Fruit fly (Drosophila melanogaster) whole organism, embryonic: ENCODE results near the gene L2HGDH.

Experiments used
- Ada2b ChIP-seq: fragments of 200-800 bp; sonication (Bioruptor generic); IDR thresholded peaks from 2 replicates; pipeline ENCODE4 v1.3.6; 2022; ENCODE audit warnings: missing biosample characterization, missing genetic modification characterization
- CG10147 ChIP-seq: fragments of 200-800 bp; sonication (Bioruptor generic); optimal IDR thresholded peaks from 2 replicates; lab custom pipeline; 2019; ENCODE audit warnings: missing biosample characterization, mild to moderate bottlenecking, missing genetic modification characterization, moderate library complexity
- CG12744 ChIP-seq: fragments of 200-800 bp; sonication (Bioruptor generic); optimal IDR thresholded peaks from 2 replicates; lab custom pipeline; 2016; ENCODE audit warnings: missing biosample characterization, missing genetic modification characterization
- CG13287 ChIP-seq: fragments of 200-800 bp; sonication (Bioruptor generic); IDR thresholded peaks from 2 replicates; pipeline ENCODE4 v1.3.6; 2022; ENCODE audit warnings: missing biosample characterization, missing genetic modification characterization; ENCODE audit not compliant: partially characterized antibody
- CG15073 ChIP-seq: fragments of 200-800 bp; sonication (Bioruptor generic); optimal IDR thresholded peaks from 2 replicates; lab custom pipeline; 2016; ENCODE audit warnings: missing biosample characterization, missing genetic modification characterization
- CG1603 ChIP-seq: fragments of 200-800 bp; sonication (Bioruptor generic); optimal IDR thresholded peaks from 2 replicates; lab custom pipeline; 2019; ENCODE audit warnings: missing biosample characterization, mild to moderate bottlenecking, missing genetic modification characterization, moderate library complexity
- CG17328 ChIP-seq: fragments of 200-800 bp; sonication (Bioruptor generic); IDR thresholded peaks from 2 replicates; pipeline ENCODE4 v1.3.6; 2022; ENCODE audit warnings: missing biosample characterization, missing genetic modification characterization
- CG17359 ChIP-seq: fragments of 200-800 bp; sonication (Bioruptor generic); optimal IDR thresholded peaks from 3 replicates; lab custom pipeline; 2018; ENCODE audit warnings: missing biosample characterization, mild to moderate bottlenecking, missing genetic modification characterization, moderate library complexity
- CG17829 ChIP-seq: fragments of 200-800 bp; optimal IDR thresholded peaks from 2 replicates; lab custom pipeline; 2019; ENCODE audit warnings: missing biosample characterization, mild to moderate bottlenecking, missing genetic modification characterization, moderate library complexity
- CG17912 ChIP-seq: fragments of 200-800 bp; sonication (Bioruptor generic); optimal IDR thresholded peaks from 2 replicates; lab custom pipeline; 2018; ENCODE audit warnings: missing biosample characterization, mild to moderate bottlenecking, missing genetic modification characterization
- CG18262 ChIP-seq: fragments of 200-800 bp; optimal IDR thresholded peaks from 3 replicates; lab custom pipeline; 2019; ENCODE audit warnings: missing biosample characterization, mild to moderate bottlenecking, missing genetic modification characterization, moderate library complexity
- CG30431 ChIP-seq: fragments of 200-800 bp; sonication (Bioruptor generic); optimal IDR thresholded peaks from 2 replicates; lab custom pipeline; 2017; ENCODE audit warnings: missing biosample characterization, missing genetic modification characterization
- CG32767 ChIP-seq: fragments of 200-800 bp; sonication (Bioruptor generic); IDR thresholded peaks from 2 replicates; pipeline ENCODE4 v1.3.6; 2022; ENCODE audit warnings: missing biosample characterization, missing genetic modification characterization
- CG34422 ChIP-seq: fragments of 200-800 bp; sonication (Bioruptor generic); IDR thresholded peaks from 3 replicates; pipeline ENCODE4 v1.3.6; 2022; ENCODE audit warnings: missing biosample characterization, missing genetic modification characterization
- CG3726 ChIP-seq: fragments of 200-800 bp; sonication (Bioruptor generic); IDR thresholded peaks from 3 replicates; pipeline ENCODE4, ENCODE4 v1.3.6; 2022; ENCODE audit warnings: missing biosample characterization, missing genetic modification characterization
- CG3995 ChIP-seq: fragments of 200-800 bp; sonication (Bioruptor generic); optimal IDR thresholded peaks from 3 replicates; lab custom pipeline; 2016; ENCODE audit warnings: missing biosample characterization, missing genetic modification characterization
- CG43689 ChIP-seq: fragments of 200-800 bp; sonication (Bioruptor generic); IDR thresholded peaks from 2 replicates; pipeline ENCODE4 v1.3.6; 2022; ENCODE audit warnings: missing biosample characterization, missing genetic modification characterization
- CG6765 ChIP-seq: fragments of 200-800 bp; sonication (Bioruptor generic); optimal IDR thresholded peaks from 3 replicates; lab custom pipeline; 2017; ENCODE audit warnings: missing biosample characterization, mild to moderate bottlenecking, missing genetic modification characterization
- CG7556 ChIP-seq: fragments of 200-800 bp; sonication (Bioruptor generic); optimal IDR thresholded peaks from 2 replicates; lab custom pipeline; 2017; ENCODE audit warnings: missing biosample characterization, mild to moderate bottlenecking, missing genetic modification characterization
- CG8944 ChIP-seq: fragments of 200-800 bp; sonication (Bioruptor generic); optimal IDR thresholded peaks from 3 replicates; lab custom pipeline; 2016; ENCODE audit warnings: missing biosample characterization, missing genetic modification characterization
- CG9609 ChIP-seq: fragments of 200-800 bp; sonication (Bioruptor generic); optimal IDR thresholded peaks from 3 replicates; lab custom pipeline; 2016; ENCODE audit warnings: missing biosample characterization, missing genetic modification characterization
- Dip3 ChIP-seq: fragments of 200-800 bp; sonication (Bioruptor generic); optimal IDR thresholded peaks from 3 replicates; lab custom pipeline; 2016; ENCODE audit warnings: missing biosample characterization, missing genetic modification characterization
- Dll ChIP-seq: fragments of 200-800 bp; sonication (Bioruptor generic); IDR thresholded peaks from 4 replicates; pipeline ENCODE4 v1.3.6; 2022; ENCODE audit warnings: missing biosample characterization, missing genetic modification characterization; ENCODE audit not compliant: partially characterized antibody
- E2f1 ChIP-seq: fragments of 200-800 bp; sonication (Bioruptor generic); IDR thresholded peaks from 2 replicates; pipeline ENCODE4 v1.3.6; 2022; ENCODE audit warnings: missing biosample characterization, missing genetic modification characterization
- Fer3 ChIP-seq: fragments of 200-800 bp; sonication (Bioruptor generic); optimal IDR thresholded peaks from 2 replicates; lab custom pipeline; 2018; ENCODE audit warnings: missing biosample characterization, mild to moderate bottlenecking, missing genetic modification characterization, moderate library complexity
- Kr ChIP-seq: fragments of 200-800 bp; sonication (Bioruptor generic); optimal IDR thresholded peaks from 2 replicates; lab custom pipeline; 2017; ENCODE audit warnings: missing biosample characterization, mild to moderate bottlenecking, missing genetic modification characterization
- Max ChIP-seq: fragments of 200-800 bp; sonication (Bioruptor generic); optimal IDR thresholded peaks from 2 replicates; lab custom pipeline; 2016; ENCODE audit warnings: missing biosample characterization, mild to moderate bottlenecking, missing genetic modification characterization
- Med ChIP-seq: fragments of 200-800 bp; sonication (Bioruptor generic); peaks from one replicate; lab custom pipeline; 2016; ENCODE audit warnings: missing biosample characterization, missing genetic modification characterization, mild to moderate bottlenecking, inconsistent platforms, moderate library complexity
- NC2β ChIP-seq: fragments of 200-800 bp; sonication (Bioruptor generic); optimal IDR thresholded peaks from 2 replicates; lab custom pipeline; 2016; ENCODE audit warnings: missing biosample characterization, missing genetic modification characterization
- Nf-YB ChIP-seq: fragments of 200-800 bp; sonication (Bioruptor generic); optimal IDR thresholded peaks from 3 replicates; lab custom pipeline; 2019; ENCODE audit warnings: missing biosample characterization, mild to moderate bottlenecking, missing genetic modification characterization, moderate library complexity
- PHDP ChIP-seq: fragments of 200-800 bp; sonication (Bioruptor generic); optimal IDR thresholded peaks from 3 replicates; lab custom pipeline; 2018; ENCODE audit warnings: missing biosample characterization, mild to moderate bottlenecking, missing genetic modification characterization, moderate library complexity
- br ChIP-seq: fragments of >200 bp; optimal IDR thresholded peaks from 2 replicates; lab custom pipeline; 2017
- chif ChIP-seq, 2 experiments: fragments of 200-800 bp; sonication (Bioruptor generic); optimal IDR thresholded peaks; 3 replicates each; lab custom pipeline; 2016; ENCODE audit warnings: missing biosample characterization in 2 of 2, missing genetic modification characterization in 2 of 2
- chinmo ChIP-seq: fragments of 200-800 bp; sonication (Bioruptor generic); IDR thresholded peaks from 4 replicates; pipeline ENCODE4 v1.3.6; 2022; ENCODE audit warnings: missing biosample characterization, missing genetic modification characterization; ENCODE audit not compliant: partially characterized antibody
- dysf ChIP-seq: fragments of 200-800 bp; sonication (Bioruptor generic); IDR thresholded peaks from 3 replicates; pipeline ENCODE4 v1.3.6; 2022; ENCODE audit warnings: missing biosample characterization, missing genetic modification characterization
- gfzf ChIP-seq: fragments of 200-800 bp; sonication (Bioruptor generic); optimal IDR thresholded peaks from 2 replicates; lab custom pipeline; 2016; ENCODE audit warnings: missing biosample characterization, mild to moderate bottlenecking, missing genetic modification characterization, moderate library complexity
- gt ChIP-seq: fragments of 200-800 bp; sonication (Bioruptor generic); IDR thresholded peaks from 2 replicates; pipeline ENCODE4 v1.3.6; 2022; ENCODE audit warnings: missing biosample characterization, missing genetic modification characterization
- nerfin-1 ChIP-seq: fragments of 200-800 bp; sonication (Bioruptor generic); optimal IDR thresholded peaks from 3 replicates; lab custom pipeline; 2019; ENCODE audit warnings: missing biosample characterization, mild to moderate bottlenecking, missing genetic modification characterization, moderate library complexity
- nom ChIP-seq: fragments of 200-800 bp; sonication (Bioruptor generic); optimal IDR thresholded peaks from 2 replicates; lab custom pipeline; 2017; ENCODE audit warnings: missing biosample characterization, missing genetic modification characterization, mild to moderate bottlenecking, moderate library complexity, missing genetic modification reagents
- onecut ChIP-seq: fragments of 200-800 bp; sonication (Bioruptor generic); IDR thresholded peaks from 2 replicates; pipeline ENCODE4 v1.3.6; 2022; ENCODE audit warnings: missing biosample characterization, missing genetic modification characterization
- org-1 ChIP-seq: fragments of 200-800 bp; sonication (Bioruptor generic); optimal IDR thresholded peaks from 2 replicates; lab custom pipeline; 2017; ENCODE audit warnings: missing biosample characterization, missing genetic modification characterization
- pfk ChIP-seq: fragments of 200-800 bp; sonication (Bioruptor generic); optimal IDR thresholded peaks from 2 replicates; lab custom pipeline; 2018; ENCODE audit warnings: missing biosample characterization, mild to moderate bottlenecking, missing genetic modification characterization, moderate library complexity
- pros ChIP-seq: fragments of 200-800 bp; sonication (Bioruptor generic); optimal IDR thresholded peaks from 3 replicates; lab custom pipeline; 2019; ENCODE audit warnings: missing biosample characterization, mild to moderate bottlenecking, missing genetic modification characterization, moderate library complexity
- psq ChIP-seq: fragments of 200-800 bp; sonication (Bioruptor generic); optimal IDR thresholded peaks from 2 replicates; lab custom pipeline; 2017; ENCODE audit warnings: missing biosample characterization, missing genetic modification characterization
- pzg ChIP-seq: fragments of 200-800 bp; sonication (Bioruptor generic); optimal IDR thresholded peaks from 3 replicates; lab custom pipeline; 2018; ENCODE audit warnings: missing biosample characterization, mild to moderate bottlenecking, missing genetic modification characterization, moderate library complexity
- ranshi ChIP-seq: fragments of 200-800 bp; sonication (Bioruptor generic); IDR thresholded peaks from 2 replicates; pipeline ENCODE4 v1.3.6; 2022; ENCODE audit warnings: missing biosample characterization, missing genetic modification characterization
- row ChIP-seq: fragments of 200-800 bp; sonication (Bioruptor generic); IDR thresholded peaks from 3 replicates; pipeline ENCODE4 v1.3.6; 2022; ENCODE audit warnings: missing biosample characterization, missing genetic modification characterization
- sima ChIP-seq: fragments of 200-800 bp; sonication (Bioruptor generic); optimal IDR thresholded peaks from 2 replicates; lab custom pipeline; 2016; ENCODE audit warnings: missing biosample characterization, missing genetic modification characterization
- ssp ChIP-seq: fragments of 200-800 bp; sonication (Bioruptor generic); IDR thresholded peaks from 2 replicates; pipeline ENCODE4 v1.3.6; 2022; ENCODE audit warnings: missing biosample characterization, missing genetic modification characterization
- wor ChIP-seq: fragments of 200-800 bp; sonication (Bioruptor generic); IDR thresholded peaks from 2 replicates; pipeline ENCODE4 v1.3.6; 2022; ENCODE audit warnings: missing biosample characterization, missing genetic modification characterization

The L2HGDH gene

DNA sequence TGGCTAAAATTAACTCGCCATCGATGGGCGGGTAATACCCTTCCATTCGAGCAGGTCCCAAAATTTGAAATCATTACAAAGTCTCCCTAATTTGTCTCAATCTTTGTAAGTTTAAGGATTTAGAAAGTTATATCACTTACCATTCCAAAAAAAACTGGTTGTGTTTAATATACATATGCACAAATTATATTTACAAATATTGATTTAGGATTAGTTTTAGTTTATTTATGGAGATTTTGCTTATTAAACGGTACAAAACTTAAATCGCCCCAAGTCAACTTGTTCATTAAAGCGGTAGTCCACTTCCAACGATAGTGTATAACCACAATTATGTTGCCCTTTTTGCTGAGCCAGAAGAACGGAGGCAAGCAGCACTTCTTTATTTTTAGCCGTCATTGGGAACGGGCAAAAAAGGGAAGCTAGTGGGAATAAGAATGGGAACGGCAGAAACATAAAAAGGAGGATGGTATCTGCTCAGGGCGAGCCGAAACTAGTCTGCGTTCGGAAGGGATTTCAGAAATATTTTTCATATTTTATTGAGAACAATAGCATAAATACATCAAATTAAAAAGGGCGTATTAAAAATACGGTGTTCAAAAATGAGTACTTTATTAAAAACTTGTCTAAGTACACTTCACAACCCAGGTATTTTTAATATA lies 26.1 kb downstream of the L2HGDH start (continued):
- TF ChIP-seq CG43689 (no peak), Max (GFP tag; lab: Kevin White, UChicago) (no peak), Nf-YB (peak; percentile 66), CG32767 (GFP tag; lab: Robert Waterston, UW) (no peak), pzg (GFP tag; lab: Kevin White, UChicago) (no peak), CG15073 (GFP tag; lab: Kevin White, UChicago) (peak; percentile 37), CG34422 (GFP tag; lab: Robert Waterston, UW) (peak; percentile 10; the same call in 1 of the 3 replicates), Kr (no peak), ssp (GFP tag; lab: Robert Waterston, UW) (peak; percentile 40), CG17829 (tag; lab: Kevin White, UChicago) (peak; percentile 81), CG1603 (tag; lab: Kevin White, UChicago) (peak; percentile 57), br (lab: Kevin White, UChicago) (no peak), org-1 (peak; percentile 54), CG3726 (GFP tag; lab: Robert Waterston, UW) (no peak), ranshi (peak; percentile 19; the same call in 1 of the 2 replicates), CG30431 (GFP tag; lab: Kevin White, UChicago) (peak; percentile 66), CG8944 (GFP tag; lab: Kevin White, UChicago) (no peak), CG17359 (tag; lab: Kevin White, UChicago) (peak; percentile 72), nom (GFP tag; lab: Kevin White, UChicago) (peak; percentile 52), CG7556 (GFP tag; lab: Kevin White, UChicago) (peak; percentile 87), CG18262 (peak; percentile 91), CG13287 (no peak), onecut (GFP tag; lab: Robert Waterston, UW) (peak; percentile 44; the same call in 1 of the 2 replicates), Dip3 (peak; percentile 3), PHDP (tag; lab: Kevin White, UChicago) (peak; percentile 84), Ada2b (no peak), pros (no peak), psq (GFP tag; lab: Kevin White, UChicago) (peak; percentile 48), CG3995 (no peak), CG12744 (GFP tag; lab: Kevin White, UChicago) (no peak), dysf (peak; percentile 50; the same call in 1 of the 3 replicates), CG17912 (GFP tag; lab: Kevin White, UChicago) (no peak), sima (GFP tag; lab: Kevin White, UChicago) (no peak), CG17328 (GFP tag; lab: Robert Waterston, UW) (peak; percentile 50), CG10147 (GFP tag; lab: Kevin White, UChicago) (peak; percentile 10), gt (no peak), gfzf (GFP tag; lab: Kevin White, UChicago) (no peak), chinmo (GFP tag; lab: Robert Waterston, UW) (no peak), nerfin-1 (tag; lab: Kevin White, UChicago) (peak; percentile 52), CG6765 (GFP tag; lab: Kevin White, UChicago) (no peak), wor (GFP tag; lab: Robert Waterston, UW) (peak; percentile 62; the same call in 1 of the 2 replicates), CG9609 (GFP tag; lab: Kevin White, UChicago) (peak; percentile 15), row (peak; percentile 80), chif (GFP tag; optimal IDR thresholded peaks at IDR 0.05; lab: Kevin White, UChicago) (peak; percentile 45 to 60), Med (GFP tag; lab: Kevin White, UChicago) (peak; percentile 56), Fer3 (tag; lab: Kevin White, UChicago) (peak; percentile 27), NC2β (peak; percentile 44), pfk (GFP tag; lab: Kevin White, UChicago) (no peak), Dll (no peak), E2f1 (0 out of 2 replicates have a peak, but pooled peaks have one; percentile 24)
